Fruit fly (Drosophila melanogaster) whole organism, prepupa: ENCODE data around the gene Nsun5.

ENCODE experiments used
- Blimp-1 ChIP-seq: fragments of 200-800 bp; sonication (Bioruptor generic); optimal IDR thresholded peaks from 3 replicates; lab custom pipeline; 2017; ENCODE audit warnings: missing biosample characterization, missing genetic modification characterization, mild to moderate bottlenecking, moderate library complexity, missing genetic modification reagents
- CG10669 ChIP-seq: fragments of 200-800 bp; sonication (Bioruptor generic); optimal IDR thresholded peaks from 3 replicates; lab custom pipeline; 2018; ENCODE audit warnings: missing biosample characterization, mild to moderate bottlenecking, missing genetic modification characterization, moderate library complexity
- CG11294 ChIP-seq: fragments of 200-800 bp; sonication (Bioruptor generic); IDR thresholded peaks from 2 replicates; pipeline ENCODE4 v1.3.6; 2022; ENCODE audit warnings: missing biosample characterization, missing genetic modification characterization
- CG11762 ChIP-seq: fragments of 200-800 bp; sonication (Bioruptor generic); optimal IDR thresholded peaks from 3 replicates; lab custom pipeline; 2016; ENCODE audit warnings: missing biosample characterization, missing genetic modification characterization; ENCODE audit not compliant: insufficient read depth
- CG11902 ChIP-seq: fragments of 200-800 bp; sonication (Bioruptor generic); optimal IDR thresholded peaks from 3 replicates; lab custom pipeline; 2016; ENCODE audit warnings: missing biosample characterization, missing genetic modification characterization
- CG15336 ChIP-seq: fragments of 200-800 bp; sonication (Bioruptor generic); IDR thresholded peaks from 2 replicates; pipeline ENCODE4 v1.3.6; 2022; ENCODE audit warnings: missing biosample characterization, missing genetic modification characterization
- CG31627 ChIP-seq: fragments of 200-800 bp; sonication (Bioruptor generic); optimal IDR thresholded peaks from 3 replicates; lab custom pipeline; 2016; ENCODE audit warnings: missing biosample characterization, missing genetic modification characterization
- CG32006 ChIP-seq: fragments of 200-800 bp; sonication (Bioruptor generic); optimal IDR thresholded peaks from 3 replicates; lab custom pipeline; 2017; ENCODE audit warnings: missing biosample characterization, mild to moderate bottlenecking, missing genetic modification characterization
- CG34406 ChIP-seq: fragments of 200-800 bp; sonication (Bioruptor generic); optimal IDR thresholded peaks from 3 replicates; lab custom pipeline; 2016; ENCODE audit warnings: missing biosample characterization, missing genetic modification characterization
- CG3919 ChIP-seq: fragments of 200-800 bp; sonication (Bioruptor generic); optimal IDR thresholded peaks from 3 replicates; lab custom pipeline; 2016; ENCODE audit warnings: missing biosample characterization, missing genetic modification characterization
- CG4318 ChIP-seq: fragments of 200-800 bp; sonication (Bioruptor generic); optimal IDR thresholded peaks from 3 replicates; lab custom pipeline; 2017; ENCODE audit warnings: missing biosample characterization, mild to moderate bottlenecking, missing genetic modification characterization
- CG6163 ChIP-seq: fragments of 200-800 bp; sonication (Bioruptor generic); IDR thresholded peaks from 3 replicates; pipeline ENCODE4 v1.3.6; 2022; ENCODE audit warnings: missing biosample characterization, missing genetic modification characterization
- CG6276 ChIP-seq: fragments of 200-800 bp; sonication (Bioruptor generic); optimal IDR thresholded peaks from 2 replicates; lab custom pipeline; 2017; ENCODE audit warnings: missing biosample characterization, mild to moderate bottlenecking, missing genetic modification characterization
- CG6792 ChIP-seq: fragments of 200-800 bp; sonication (Bioruptor generic); optimal IDR thresholded peaks from 3 replicates; lab custom pipeline; 2016; ENCODE audit warnings: missing biosample characterization, missing genetic modification characterization
- CG6808 ChIP-seq: fragments of 200-800 bp; sonication (Bioruptor generic); optimal IDR thresholded peaks from 3 replicates; lab custom pipeline; 2017; ENCODE audit warnings: missing biosample characterization, missing genetic modification characterization, mild to moderate bottlenecking, moderate library complexity, missing genetic modification reagents
- CG7368 ChIP-seq: fragments of 200-800 bp; sonication (Bioruptor generic); optimal IDR thresholded peaks from 3 replicates; lab custom pipeline; 2016; ENCODE audit warnings: missing biosample characterization, missing genetic modification characterization
- CG8119 ChIP-seq: fragments of 200-800 bp; sonication (Bioruptor generic); IDR thresholded peaks from 3 replicates; pipeline ENCODE4 v1.3.6; 2022; ENCODE audit warnings: missing biosample characterization, missing genetic modification characterization
- CG8632 ChIP-seq: fragments of 200-800 bp; sonication (Bioruptor generic); optimal IDR thresholded peaks from 3 replicates; lab custom pipeline; 2016; ENCODE audit warnings: missing biosample characterization, missing genetic modification characterization
- CG9139 ChIP-seq: fragments of 200-800 bp; sonication (Bioruptor generic); optimal IDR thresholded peaks from 3 replicates; lab custom pipeline; 2017; ENCODE audit warnings: missing biosample characterization, mild to moderate bottlenecking, missing genetic modification characterization
- Eip75B ChIP-seq: fragments of 200-800 bp; sonication (Bioruptor generic); optimal IDR thresholded peaks from 3 replicates; lab custom pipeline; 2016; ENCODE audit warnings: missing biosample characterization, missing genetic modification characterization
- Eip78C ChIP-seq: fragments of 200-800 bp; sonication (Bioruptor generic); peaks from one replicate; lab custom pipeline; 2016; ENCODE audit warnings: missing biosample characterization, missing genetic modification characterization
- Eip93F ChIP-seq: fragments of 200-800 bp; sonication (Bioruptor generic); optimal IDR thresholded peaks from 2 replicates; lab custom pipeline; 2016; ENCODE audit warnings: missing biosample characterization, mild to moderate bottlenecking, missing genetic modification characterization
- Ets21C ChIP-seq: fragments of 200-800 bp; sonication (Bioruptor generic); optimal IDR thresholded peaks from 3 replicates; lab custom pipeline; 2016; ENCODE audit warnings: missing biosample characterization, missing genetic modification characterization
- Ets96B ChIP-seq: fragments of 200-800 bp; optimal IDR thresholded peaks from 2 replicates; lab custom pipeline; 2019; ENCODE audit warnings: missing biosample characterization, mild to moderate bottlenecking, missing genetic modification characterization, moderate library complexity
- Gug ChIP-seq: fragments of 200-800 bp; sonication (Bioruptor generic); IDR thresholded peaks from 2 replicates; pipeline ENCODE4 v1.3.6; 2022; ENCODE audit warnings: missing biosample characterization, missing genetic modification characterization
- Hr39 ChIP-seq: fragments of 200-800 bp; sonication (Bioruptor generic); optimal IDR thresholded peaks from 2 replicates; lab custom pipeline; 2016; ENCODE audit warnings: missing biosample characterization, missing genetic modification characterization
- Hr4 ChIP-seq: fragments of 200-800 bp; sonication (Bioruptor generic); optimal IDR thresholded peaks from 3 replicates; lab custom pipeline; 2016; ENCODE audit warnings: missing biosample characterization, missing genetic modification characterization
- Lpt ChIP-seq: fragments of 200-800 bp; sonication (Bioruptor generic); optimal IDR thresholded peaks from 3 replicates; lab custom pipeline; 2016; ENCODE audit warnings: missing biosample characterization, missing genetic modification characterization
- Smox ChIP-seq: fragments of 200-800 bp; sonication (Bioruptor generic); optimal IDR thresholded peaks from 3 replicates; lab custom pipeline; 2016; ENCODE audit warnings: missing biosample characterization, missing genetic modification characterization
- Sox102F ChIP-seq: fragments of 200-800 bp; sonication (Bioruptor generic); optimal IDR thresholded peaks from 2 replicates; lab custom pipeline; 2016; ENCODE audit warnings: missing biosample characterization, mild to moderate bottlenecking, missing genetic modification characterization
- achi ChIP-seq: fragments of 200-800 bp; sonication (Bioruptor generic); optimal IDR thresholded peaks from 3 replicates; lab custom pipeline; 2016; ENCODE audit warnings: missing biosample characterization, missing genetic modification characterization
- acj6 ChIP-seq: fragments of 200-800 bp; sonication (Bioruptor generic); optimal IDR thresholded peaks from 3 replicates; lab custom pipeline; 2016; ENCODE audit warnings: missing biosample characterization, missing genetic modification characterization
- cyc ChIP-seq: fragments of 200-800 bp; sonication (Bioruptor generic); optimal IDR thresholded peaks from 3 replicates; lab custom pipeline; 2016; ENCODE audit warnings: missing biosample characterization, missing genetic modification characterization
- dac ChIP-seq: fragments of 200-800 bp; sonication (Bioruptor generic); optimal IDR thresholded peaks from 2 replicates; lab custom pipeline; 2017; ENCODE audit warnings: missing biosample characterization, mild to moderate bottlenecking, missing genetic modification characterization
- dsx ChIP-seq: fragments of 200-800 bp; optimal IDR thresholded peaks from 3 replicates; lab custom pipeline; 2019; ENCODE audit warnings: missing biosample characterization, mild to moderate bottlenecking, missing genetic modification characterization, moderate library complexity; ENCODE audit not compliant: poor library complexity, severe bottlenecking
- eg ChIP-seq: fragments of 200-800 bp; sonication (Bioruptor generic); IDR thresholded peaks from 3 replicates; pipeline ENCODE4 v1.3.6; 2022; ENCODE audit warnings: missing biosample characterization, missing genetic modification characterization
- esn ChIP-seq: fragments of 200-800 bp; sonication (Bioruptor generic); optimal IDR thresholded peaks from 2 replicates; lab custom pipeline; 2016; ENCODE audit warnings: missing biosample characterization, mild to moderate bottlenecking, missing genetic modification characterization, moderate library complexity
- fd59A ChIP-seq: fragments of 200-800 bp; sonication (Bioruptor generic); optimal IDR thresholded peaks from 2 replicates; lab custom pipeline; 2017; ENCODE audit warnings: missing biosample characterization, mild to moderate bottlenecking, missing genetic modification characterization, missing genetic modification reagents
- fkh ChIP-seq: fragments of 200-800 bp; sonication (Bioruptor generic); optimal IDR thresholded peaks from 3 replicates; lab custom pipeline; 2017; ENCODE audit warnings: missing biosample characterization, mild to moderate bottlenecking, missing genetic modification characterization, moderate library complexity
- lz ChIP-seq: fragments of 200-800 bp; sonication (Bioruptor generic); optimal IDR thresholded peaks from 3 replicates; lab custom pipeline; 2016; ENCODE audit warnings: missing biosample characterization, missing genetic modification characterization
- pdm3 ChIP-seq: fragments of 200-800 bp; sonication (Bioruptor generic); optimal IDR thresholded peaks from 3 replicates; lab custom pipeline; 2016; ENCODE audit warnings: missing biosample characterization, missing genetic modification characterization
- salr ChIP-seq, 2 experiments: fragments of 200-800 bp; sonication (Bioruptor generic); optimal IDR thresholded peaks; 3 replicates each; lab custom pipeline; 2016 to 2018; ENCODE audit warnings: missing biosample characterization in 2 of 2, missing genetic modification characterization in 2 of 2, mild to moderate bottlenecking in 1 of 2
- spab ChIP-seq: fragments of 200-800 bp; sonication (Bioruptor generic); optimal IDR thresholded peaks from 2 replicates; lab custom pipeline; 2017; ENCODE audit warnings: missing biosample characterization, mild to moderate bottlenecking, missing genetic modification characterization, missing genetic modification reagents
- ss ChIP-seq, 2 experiments: fragments of 200-800 bp; sonication (Bioruptor generic); optimal IDR thresholded peaks; 2 replicates in 1 of 2; 3 replicates in 1 of 2; lab custom pipeline; 2017 to 2018; ENCODE audit warnings: mild to moderate bottlenecking in 2 of 2, missing biosample characterization in 2 of 2, missing genetic modification characterization in 2 of 2, moderate library complexity in 1 of 2
- svp ChIP-seq: fragments of 200-800 bp; sonication (Bioruptor generic); peaks from one replicate; lab custom pipeline; 2016; ENCODE audit warnings: missing biosample characterization, missing genetic modification characterization
- topi ChIP-seq: fragments of 200-800 bp; sonication (Bioruptor generic); optimal IDR thresholded peaks from 3 replicates; lab custom pipeline; 2016; ENCODE audit warnings: missing biosample characterization, missing genetic modification characterization
- vri ChIP-seq: fragments of 200-800 bp; sonication (Bioruptor generic); optimal IDR thresholded peaks from 3 replicates; lab custom pipeline; 2016; ENCODE audit warnings: missing biosample characterization, mild to moderate bottlenecking, missing genetic modification characterization

Gene Nsun5

dm6 chr3R:19156670-19157402 is 5.3 kb downstream of the Nsun5 start, which contains the start of gene nanos (continued):
- TF ChIP-seq esn (GFP tag; lab: Kevin White, UChicago) (peak; percentile 59), CG6276 (no peak), eg (GFP tag; lab: Robert Waterston, UW) (peak; percentile 33; the same call in 1 of the 3 replicates), Gug (GFP tag; lab: Robert Waterston, UW) (peak; percentile 25; the same call in 1 of the 2 replicates), acj6 (peak; percentile 3), CG3919 (peak; percentile 58), CG11762 (no peak), CG32006 (GFP tag; lab: Kevin White, UChicago) (peak; percentile 21)

- TF ChIP-seq lz (GFP tag; lab: Kevin White, UChicago): no peak
- TF ChIP-seq Ets21C (GFP tag; lab: Kevin White, UChicago): no peak
- 0 out of 3 replicates have a peak, but pooled peaks have one; percentile 34 for TF ChIP-seq eg (GFP tag; lab: Robert Waterston, UW)
- peak; percentile 65 for TF ChIP-seq vri (GFP tag; lab: Kevin White, UChicago)
- no peak for TF ChIP-seq CG6808 (GFP tag; lab: Kevin White, UChicago)
- no peak for TF ChIP-seq dsx (GFP tag; lab: Kevin White, UChicago)
- TF ChIP-seq fd59A (GFP tag; lab: Kevin White, UChicago): no peak
- TF ChIP-seq CG11762: no peak
- TF ChIP-seq CG11294 (GFP tag; lab: Robert Waterston, UW): no peak
- peak; percentile 64 for TF ChIP-seq Eip78C (GFP tag; lab: Kevin White, UChicago)
- peak; percentile 67 for TF ChIP-seq svp (GFP tag; lab: Kevin White, UChicago)
- no peak for TF ChIP-seq CG11902 (GFP tag; lab: Kevin White, UChicago)
- no peak for TF ChIP-seq cyc (GFP tag; lab: Kevin White, UChicago)
- TF ChIP-seq CG8119 (GFP tag; lab: Robert Waterston, UW): no peak
- TF ChIP-seq salr (GFP tag; optimal IDR thresholded peaks at IDR 0.05; lab: Kevin White, UChicago): no peak
- TF ChIP-seq CG31627: peak; percentile 9
- TF ChIP-seq Hr4 (GFP tag; lab: Kevin White, UChicago): peak; percentile 44
- no peak for TF ChIP-seq Gug (GFP tag; lab: Robert Waterston, UW)
- TF ChIP-seq ss (GFP tag; optimal IDR thresholded peaks at IDR 0.05; lab: Kevin White, UChicago): no peak
- TF ChIP-seq esn (GFP tag; lab: Kevin White, UChicago): peak; percentile 60
- TF ChIP-seq Eip93F (GFP tag; lab: Kevin White, UChicago): no peak
- TF ChIP-seq pdm3 (GFP tag; lab: Kevin White, UChicago): peak; percentile 43
- TF ChIP-seq dac (GFP tag; lab: Kevin White, UChicago): no peak
- peak; percentile 28 for TF ChIP-seq Eip75B (GFP tag; lab: Kevin White, UChicago)
- no peak for TF ChIP-seq CG4318 (GFP tag; lab: Kevin White, UChicago)
- no peak for TF ChIP-seq CG7368
- peak; percentile 44; the same call in 1 of the 3 replicates for TF ChIP-seq CG6163 (GFP tag; lab: Robert Waterston, UW)
- no peak for TF ChIP-seq Ets96B (tag; lab: Kevin White, UChicago)
- no peak for TF ChIP-seq CG9139 (GFP tag; lab: Kevin White, UChicago)
- no peak for TF ChIP-seq CG10669
- TF ChIP-seq CG34406: no peak
- no peak for TF ChIP-seq topi (GFP tag; lab: Kevin White, UChicago)
- TF ChIP-seq acj6: peak; percentile 10
- no peak for TF ChIP-seq CG6792 (GFP tag; lab: Kevin White, UChicago)
- peak; percentile 29 for TF ChIP-seq Sox102F
- TF ChIP-seq spab (GFP tag; lab: Kevin White, UChicago): no peak
- peak; percentile 18 for TF ChIP-seq Hr39
- TF ChIP-seq CG15336: peak; percentile 53; the same call in 1 of the 2 replicates
- peak; percentile 24 for TF ChIP-seq CG8632 (GFP tag; lab: Kevin White, UChicago)
- TF ChIP-seq Lpt (GFP tag; lab: Kevin White, UChicago): no peak
- TF ChIP-seq achi: peak; percentile 13
- TF ChIP-seq fkh (GFP tag; lab: Kevin White, UChicago): no peak
- no peak for TF ChIP-seq Blimp-1 (GFP tag; lab: Kevin White, UChicago)
- TF ChIP-seq Smox (GFP tag; lab: Kevin White, UChicago): peak; percentile 44
- no peak for TF ChIP-seq CG32006 (GFP tag; lab: Kevin White, UChicago)
Observed at dm6 chr3R:19153502-19153983, 8.6 kb downstream of the Nsun5 start, which contains the start of gene CG5835. Gene CG5835, minus strand, starts transcription at chr3R:19153686.
